Worm (Caenorhabditis elegans) whole organism, L2 larva: Measurements from ENCODE around the gene rpn-2.
A peak's percentile ranks its signal among the peaks of the same experiment; 100 is the strongest.

Experiments used
- C34F6.9 ChIP-seq: fragments of 150-350 bp; optimal IDR thresholded peaks from 2 replicates; lab custom pipeline; 2014; ENCODE audit warnings: missing biosample characterization, missing genetic modification characterization
- F13H6.1 ChIP-seq: sonication (generic microtip); optimal IDR thresholded peaks from 2 replicates; lab custom pipeline; 2016; ENCODE audit warnings: missing genetic modification characterization, missing compliant biosample characterization
- R02D3.7 ChIP-seq: fragments of 150-350 bp; optimal IDR thresholded peaks from 2 replicates; lab custom pipeline; 2014; ENCODE audit warnings: missing biosample characterization, missing genetic modification characterization
- Y55F3AM.14 ChIP-seq: fragments of 200-800 bp; sonication (Bioruptor generic); optimal IDR thresholded peaks from 2 replicates; lab custom pipeline; 2018; ENCODE audit warnings: mild to moderate bottlenecking, missing genetic modification characterization, missing compliant biosample characterization
- ZK546.5 ChIP-seq: sonication (generic microtip); optimal IDR thresholded peaks from 2 replicates; lab custom pipeline; 2017; ENCODE audit warnings: missing biosample characterization, missing genetic modification characterization
- alr-1 ChIP-seq: fragments of 150-350 bp; optimal IDR thresholded peaks from 2 replicates; lab custom pipeline; 2014; ENCODE audit warnings: missing biosample characterization, missing genetic modification characterization
- aly-2 ChIP-seq: fragments of 150-350 bp; optimal IDR thresholded peaks from 2 replicates; lab custom pipeline; 2014; ENCODE audit warnings: missing biosample characterization, missing genetic modification characterization
- ama-1 ChIP-seq: fragments of 150-350 bp; optimal IDR thresholded peaks from 2 replicates; lab custom pipeline; 2018; ENCODE audit warnings: inconsistent platforms
- blmp-1 ChIP-seq: sonication (generic microtip); optimal IDR thresholded peaks from 2 replicates; lab custom pipeline; 2017; ENCODE audit warnings: missing genetic modification characterization, mild to moderate bottlenecking, missing compliant biosample characterization, antibody characterized with exemption, moderate library complexity; ENCODE audit not compliant: insufficient read depth
- ceh-82 ChIP-seq: fragments of 150-350 bp; optimal IDR thresholded peaks from 2 replicates; lab custom pipeline; 2014; ENCODE audit warnings: missing biosample characterization, missing genetic modification characterization
- crh-2 ChIP-seq: sonication (generic microtip); optimal IDR thresholded peaks from 2 replicates; lab custom pipeline; 2017; ENCODE audit warnings: missing biosample characterization, missing genetic modification characterization
- dmd-4 ChIP-seq: sonication (generic microtip); optimal IDR thresholded peaks from 2 replicates; lab custom pipeline; 2017; ENCODE audit warnings: missing biosample characterization, missing genetic modification characterization
- egl-27 ChIP-seq: sonication (generic microtip); optimal IDR thresholded peaks from 3 replicates; lab custom pipeline; 2017; ENCODE audit warnings: missing biosample characterization, missing genetic modification reagents, missing genetic modification characterization
- elt-3 ChIP-seq: sonication (generic microtip); optimal IDR thresholded peaks from 2 replicates; lab custom pipeline; 2017; ENCODE audit warnings: missing biosample characterization, missing genetic modification characterization
- fos-1 ChIP-seq: fragments of 150-350 bp; optimal IDR thresholded peaks from 2 replicates; lab custom pipeline; 2014; ENCODE audit warnings: missing biosample characterization, missing genetic modification characterization
- gmeb-1 ChIP-seq: fragments of 150-350 bp; optimal IDR thresholded peaks from 2 replicates; lab custom pipeline; 2014; ENCODE audit warnings: missing biosample characterization, missing genetic modification characterization
- lin-11 ChIP-seq: fragments of 150-350 bp; sonication (generic microtip); optimal IDR thresholded peaks from 2 replicates; lab custom pipeline; 2014; ENCODE audit warnings: missing biosample characterization, missing genetic modification characterization, inconsistent platforms, mixed read lengths
- lin-13 ChIP-seq: fragments of 150-350 bp; optimal IDR thresholded peaks from 2 replicates; lab custom pipeline; 2014; ENCODE audit warnings: missing biosample characterization, missing genetic modification reagents, missing genetic modification characterization
- lsy-2 ChIP-seq, 2 experiments: fragments of 150-350 bp in 1 of 2; sonication (generic microtip) in 1 of 2; optimal IDR thresholded peaks; 2 replicates each; lab custom pipeline; 2014 to 2017; ENCODE audit warnings: missing biosample characterization in 2 of 2, missing genetic modification characterization in 2 of 2
- mab-5 ChIP-seq: fragments of 150-350 bp; optimal IDR thresholded peaks from 2 replicates; lab custom pipeline; 2014; ENCODE audit warnings: missing biosample characterization, missing genetic modification characterization
- mbf-1 ChIP-seq: sonication (generic microtip); optimal IDR thresholded peaks from 2 replicates; lab custom pipeline; 2017; ENCODE audit warnings: missing biosample characterization, missing genetic modification characterization
- nhr-10 ChIP-seq: sonication (generic microtip); optimal IDR thresholded peaks from 2 replicates; lab custom pipeline; 2017; ENCODE audit warnings: missing biosample characterization, missing genetic modification characterization
- nhr-11 ChIP-seq: fragments of 150-350 bp; optimal IDR thresholded peaks from 2 replicates; lab custom pipeline; 2014; ENCODE audit warnings: missing biosample characterization, missing genetic modification characterization
- nhr-12 ChIP-seq: fragments of 150-350 bp; optimal IDR thresholded peaks from 2 replicates; lab custom pipeline; 2014; ENCODE audit warnings: missing biosample characterization, missing genetic modification characterization
- nhr-129 ChIP-seq: fragments of 150-350 bp; optimal IDR thresholded peaks from 2 replicates; lab custom pipeline; 2014; ENCODE audit warnings: missing biosample characterization, missing genetic modification characterization
- nhr-21 ChIP-seq: fragments of 150-350 bp; optimal IDR thresholded peaks from 2 replicates; lab custom pipeline; 2014; ENCODE audit warnings: missing biosample characterization, missing genetic modification characterization
- nhr-237 ChIP-seq: fragments of 150-350 bp; optimal IDR thresholded peaks from 2 replicates; lab custom pipeline; 2014; ENCODE audit warnings: missing biosample characterization, missing genetic modification characterization
- nhr-25 ChIP-seq: fragments of 150-350 bp; sonication (generic microtip); optimal IDR thresholded peaks from 3 replicates; lab custom pipeline; 2014; ENCODE audit warnings: missing biosample characterization, missing genetic modification characterization
- peb-1 ChIP-seq: fragments of 150-350 bp; optimal IDR thresholded peaks from 2 replicates; lab custom pipeline; 2014; ENCODE audit warnings: missing biosample characterization, missing genetic modification characterization
- sem-4 ChIP-seq: fragments of 150-350 bp; optimal IDR thresholded peaks from 2 replicates; lab custom pipeline; 2014; ENCODE audit warnings: missing biosample characterization, missing genetic modification reagents, missing genetic modification characterization
- skn-1 ChIP-seq: sonication (generic microtip); optimal IDR thresholded peaks from 2 replicates; lab custom pipeline; 2017; ENCODE audit warnings: missing biosample characterization, missing genetic modification characterization
- sma-3 ChIP-seq: sonication (generic microtip); optimal IDR thresholded peaks from 2 replicates; lab custom pipeline; 2016; ENCODE audit warnings: missing genetic modification reagents, missing genetic modification characterization, missing compliant biosample characterization
- sma-9 ChIP-seq, 2 experiments: fragments of 150-350 bp in 1 of 2; sonication (generic microtip) in 1 of 2; optimal IDR thresholded peaks; 2 replicates each; lab custom pipeline; 2014 to 2016; ENCODE audit warnings: missing genetic modification characterization in 2 of 2, mild to moderate bottlenecking in 1 of 2, missing biosample characterization in 1 of 2, missing compliant biosample characterization in 1 of 2, missing genetic modification reagents in 1 of 2, moderate library complexity in 1 of 2
- snpc-4 ChIP-seq: fragments of 150-350 bp; optimal IDR thresholded peaks from 2 replicates; lab custom pipeline; 2014; ENCODE audit warnings: missing biosample characterization, missing genetic modification characterization
- unc-39 ChIP-seq: fragments of 150-350 bp; optimal IDR thresholded peaks from 2 replicates; lab custom pipeline; 2014; ENCODE audit warnings: missing biosample characterization, missing genetic modification characterization
- unc-55 ChIP-seq: fragments of 150-350 bp; sonication (generic microtip); optimal IDR thresholded peaks from 3 replicates; lab custom pipeline; 2014; ENCODE audit warnings: missing biosample characterization, missing genetic modification reagents, missing genetic modification characterization
- unc-62 ChIP-seq: fragments of 150-350 bp; optimal IDR thresholded peaks from 2 replicates; lab custom pipeline; 2014; ENCODE audit warnings: missing biosample characterization, missing genetic modification reagents, missing genetic modification characterization
- zag-1 ChIP-seq: fragments of 150-350 bp; optimal IDR thresholded peaks from 2 replicates; lab custom pipeline; 2014; ENCODE audit warnings: missing biosample characterization, missing genetic modification characterization
- ztf-11 ChIP-seq: sonication (generic microtip); optimal IDR thresholded peaks from 2 replicates; lab custom pipeline; 2017; ENCODE audit warnings: missing biosample characterization, missing genetic modification characterization

The rpn-2 gene

ce11 chrIII:6198378-6199234 is at the start of gene rpn-2, which contains the start of gene C23G10.7:
TSS of gene rpn-2 (plus strand) at chrIII:6199184.
TSS of gene C23G10.7 (minus strand) at chrIII:6198414.
- TF ChIP-seq C34F6.9 (tag; lab: Kevin White, UChicago) (peak; percentile 87), R02D3.7 (no peak), nhr-21 (peak; percentile 20), unc-39 (tag; lab: Kevin White, UChicago) (no peak), snpc-4 (no peak), ama-1 (peak; percentile 27), peb-1 (tag; lab: Kevin White, UChicago) (no peak), nhr-12 (tag; lab: Kevin White, UChicago) (no peak), dmd-4 (tag; lab: Kevin White, UChicago) (no peak), fos-1 (tag; lab: Kevin White, UChicago) (peak; percentile 39), F13H6.1 (peak; percentile 49), gmeb-1 (tag; lab: Kevin White, UChicago) (peak; percentile 73), nhr-11 (tag; lab: Kevin White, UChicago) (no peak), egl-27 (tag; lab: Kevin White, UChicago) (peak; percentile 19), ZK546.5 (tag; lab: Kevin White, UChicago) (no peak), sem-4 (tag; lab: Kevin White, UChicago) (no peak), blmp-1 (tag; lab: Kevin White, UChicago) (no peak), elt-3 (tag; lab: Kevin White, UChicago) (no peak), sma-3 (GFP tag; lab: Kevin White, UChicago) (peak; percentile 44), lin-11 (tag; lab: Kevin White, UChicago) (peak; percentile 50), nhr-10 (no peak), crh-2 (tag; lab: Kevin White, UChicago) (peak; percentile 46), lsy-2 (tag; optimal IDR thresholded peaks at IDR 0.05; lab: Kevin White, UChicago) (peak; percentile 76 to 88), nhr-129 (peak; percentile 49), mab-5 (peak; percentile 3), nhr-25 (tag; lab: Kevin White, UChicago) (peak; percentile 61), sma-9 (GFP tag; optimal IDR thresholded peaks at IDR 0.05; lab: Kevin White, UChicago) (peak; percentile 71), sma-9 (tag; optimal IDR thresholded peaks at IDR 0.05; lab: Kevin White, UChicago) (no peak), lin-13 (GFP tag; lab: Kevin White, UChicago) (peak; percentile 45), mbf-1 (no peak), skn-1 (tag; lab: Kevin White, UChicago) (peak; percentile 95)

ce11 chrIII:6149467-6150072 is 49.4 kb upstream of the rpn-2 start, which contains the start of the genes wht-7 and Y42G9A.1:
TSS of gene wht-7 (minus strand) at chrIII:6149597.
TSS of gene Y42G9A.1 (plus strand) at chrIII:6149961.
- TF ChIP-seq fos-1 (tag; lab: Kevin White, UChicago) (peak; percentile 67), gmeb-1 (tag; lab: Kevin White, UChicago) (peak; percentile 10), ztf-11 (tag; lab: Kevin White, UChicago) (no peak)

DNA sequence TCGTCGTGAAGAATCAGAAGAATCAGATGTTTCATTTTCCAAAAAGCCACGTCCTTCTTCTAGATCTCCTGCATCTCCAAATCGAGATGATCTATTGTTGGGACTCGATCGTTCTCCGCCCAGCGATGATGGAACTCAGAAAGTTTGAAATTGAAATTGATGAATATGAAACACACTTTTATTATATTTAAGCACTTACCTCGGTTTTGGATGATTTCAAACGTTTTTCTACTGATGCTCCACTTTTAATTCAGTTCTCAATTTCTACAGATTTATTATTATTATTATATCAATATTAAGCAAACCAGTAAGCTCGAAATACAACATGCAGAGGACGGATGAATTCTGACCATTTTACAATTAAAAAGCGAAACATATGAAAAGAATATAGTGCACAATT is 44.4 kb upstream of the rpn-2 start:
- no peak for TF ChIP-seq nhr-10
- TF ChIP-seq ceh-82 (tag; lab: Kevin White, UChicago): no peak
- no peak for TF ChIP-seq alr-1 (tag; lab: Kevin White, UChicago)
- no peak for TF ChIP-seq nhr-25 (tag; lab: Kevin White, UChicago)
- no peak for TF ChIP-seq crh-2 (tag; lab: Kevin White, UChicago)
- no peak for TF ChIP-seq unc-62
- TF ChIP-seq gmeb-1 (tag; lab: Kevin White, UChicago): no peak
- TF ChIP-seq R02D3.7: no peak
- TF ChIP-seq dmd-4 (tag; lab: Kevin White, UChicago): no peak
- TF ChIP-seq nhr-11 (tag; lab: Kevin White, UChicago): no peak
- no peak for TF ChIP-seq aly-2 (tag; lab: Kevin White, UChicago)
- no peak for TF ChIP-seq unc-55 (GFP tag; lab: Kevin White, UChicago)
- TF ChIP-seq nhr-237 (tag; lab: Kevin White, UChicago): no peak
- no peak for TF ChIP-seq nhr-129
- TF ChIP-seq Y55F3AM.14 (GFP tag; lab: Kevin White, UChicago): no peak
- no peak for TF ChIP-seq unc-39 (tag; lab: Kevin White, UChicago)
- no peak for TF ChIP-seq C34F6.9 (tag; lab: Kevin White, UChicago)
- TF ChIP-seq zag-1: no peak
- no peak for TF ChIP-seq sma-9 (GFP tag; optimal IDR thresholded peaks at IDR 0.05; lab: Kevin White, UChicago)
- no peak for TF ChIP-seq sma-9 (tag; optimal IDR thresholded peaks at IDR 0.05; lab: Kevin White, UChicago)
